Worm (Caenorhabditis elegans): ENCODE results near the gene rps-29.

Gene rps-29

ce11 chrIII:782503-782902 lies 11.6 kb upstream of the rps-29 start:
- no peak for TF ChIP-seq unc-62 (GFP tag; optimal IDR thresholded peaks at IDR 0.05)

- no peak for TF ChIP-seq unc-62 (GFP tag; optimal IDR thresholded peaks at IDR 0.05)
Observed at ce11 chrIII:783254-783753, 10.8 kb upstream of the rps-29 start, which contains the start of the genes dagl-2 and ppm-1.G. Gene dagl-2 (minus strand): TSS chrIII:783305. Gene ppm-1.G (plus strand): TSS chrIII:783703.

- no peak for TF ChIP-seq unc-62 (GFP tag; optimal IDR thresholded peaks at IDR 0.05)
Observed at ce11 chrIII:789604-790003, 4.5 kb upstream of the rps-29 start.

ce11 chrIII:790591-790990 lies 3.5 kb upstream of the rps-29 start:
- no peak for TF ChIP-seq unc-62 (GFP tag; optimal IDR thresholded peaks at IDR 0.05)

ce11 chrIII:793595-793994 lies 505 bp upstream of the rps-29 start, which contains the start of gene snt-2:
Gene snt-2 (minus strand): TSS chrIII:793733.
- TF ChIP-seq unc-62 (GFP tag; optimal IDR thresholded peaks at IDR 0.05), result no peak

ce11 chrIII:794984-795596 lies 990 bp downstream of the rps-29 start, which contains the start of gene trpp-11:
Gene trpp-11 (plus strand): TSS chrIII:795136.
- TF ChIP-seq unc-62 (GFP tag; optimal IDR thresholded peaks at IDR 0.05), result no peak

ce11 chrIII:797507-797906 lies 3.4 kb downstream of the rps-29 start:
- TF ChIP-seq unc-62 (GFP tag; optimal IDR thresholded peaks at IDR 0.05), result no peak

ce11 chrIII:802041-802440 lies 7.9 kb downstream of the rps-29 start:
- TF ChIP-seq unc-62 (GFP tag; optimal IDR thresholded peaks at IDR 0.05), result no peak

ce11 chrIII:811544-811943 lies 17.4 kb downstream of the rps-29 start, which contains the start of gene daf-7:
Gene daf-7 (plus strand): TSS chrIII:811844.
- TF ChIP-seq unc-62 (GFP tag; optimal IDR thresholded peaks at IDR 0.05), result no peak

- TF ChIP-seq unc-62 (GFP tag; optimal IDR thresholded peaks at IDR 0.05), result no peak
Observed at ce11 chrIII:815845-816244, 21.7 kb downstream of the rps-29 start, which contains the start of gene dac-1. Gene dac-1 (plus strand): TSS chrIII:816145.

- no peak for TF ChIP-seq unc-62 (GFP tag; optimal IDR thresholded peaks at IDR 0.05)
Observed at ce11 chrIII:819313-819712, 25.2 kb downstream of the rps-29 start.

- TF ChIP-seq unc-62 (GFP tag; optimal IDR thresholded peaks at IDR 0.05), result no peak
Observed at ce11 chrIII:822546-823272, 28.6 kb downstream of the rps-29 start, which contains the start of gene clec-149. Gene clec-149 (plus strand): TSS chrIII:823222.

- TF ChIP-seq unc-62 (GFP tag; optimal IDR thresholded peaks at IDR 0.05), result no peak
Observed at ce11 chrIII:825256-825655, 31.2 kb downstream of the rps-29 start.

ce11 chrIII:831961-832360 lies 37.9 kb downstream of the rps-29 start, which contains the start of gene ceeh-1:
Gene ceeh-1 (minus strand): TSS chrIII:832277.
- TF ChIP-seq unc-62 (GFP tag; optimal IDR thresholded peaks at IDR 0.05), result no peak

- TF ChIP-seq unc-62 (GFP tag; optimal IDR thresholded peaks at IDR 0.05), result no peak
Observed at ce11 chrIII:832855-833504, 38.9 kb downstream of the rps-29 start, which contains the start of gene zip-2. Gene zip-2 (plus strand): TSS chrIII:832982.

Measured in whole organism, dauer.